Comparison of ENCODE assay signal across 2 fruit fly cellular contexts in genomic region chr3R:10877808-10878207, dm6.
TF ChIP-seq lines count a peak whose summit lies in the region.

No protein-coding gene starts in this region.

- no peak for TF ChIP-seq CTCF in whole organism, embryonic (GFP tag; optimal IDR thresholded peaks at IDR 0.05; lab: Kevin White, UChicago)

TF ChIP-seq in whole organism, embryonic, 481 proteins besides CTCF, POLR2A, EP300 and RAD21:
- peak; percentile 47 for TF ChIP-seq sens (GFP tag; lab: Kevin White, UChicago)
- TF ChIP-seq CG10543 (GFP tag; optimal IDR thresholded peaks at IDR 0.05; lab: Kevin White, UChicago), result peak; percentile 0
- peak; percentile 90 for TF ChIP-seq sug (tag; optimal IDR thresholded peaks at IDR 0.05; lab: Kevin White, UChicago)
- peak in 1 of 2 experiments; percentile 27 for TF ChIP-seq Hr78 (GFP tag; optimal IDR thresholded peaks at IDR 0.05; lab: Kevin White, UChicago)
- no peak for TF ChIP-seq CG16779 (GFP tag; IDR thresholded peaks at IDR 0.05; lab: Robert Waterston, UW)
- no peak for TF ChIP-seq ash1 (GFP tag; optimal IDR thresholded peaks at IDR 0.05; lab: Kevin White, UChicago)
- TF ChIP-seq CG34376 (GFP tag; optimal IDR thresholded peaks at IDR 0.05; lab: Kevin White, UChicago), result peak; percentile 68
- peak; percentile 27 for TF ChIP-seq cwo (GFP tag; optimal IDR thresholded peaks at IDR 0.05; lab: Kevin White, UChicago)
- TF ChIP-seq grn (GFP tag; optimal IDR thresholded peaks at IDR 0.05; lab: Kevin White, UChicago), result peak; percentile 19

TF ChIP-seq in whole organism, prepupa, 60 proteins besides CTCF, POLR2A, EP300 and RAD21:
- TF ChIP-seq dac (GFP tag; optimal IDR thresholded peaks at IDR 0.05; lab: Kevin White, UChicago) (no peak), fkh (GFP tag; optimal IDR thresholded peaks at IDR 0.05; lab: Kevin White, UChicago) (peak; percentile 17), svp (GFP tag; lab: Kevin White, UChicago) (peak; percentile 43)
